Worm (Caenorhabditis elegans) whole organism, midembryonic: ENCODE measurements around the gene F32D1.11.

Source experiments
- klf-2 ChIP-seq: fragments of 200-800 bp; sonication (Bioruptor generic); conservative IDR thresholded peaks from 2 replicates; pipeline ENCODE4 v1.3.6; 2022; ENCODE audit warnings: missing genetic modification reagents, missing genetic modification characterization, missing compliant biosample characterization
- med-1 ChIP-seq: sonication (generic microtip); optimal IDR thresholded peaks from 2 replicates; lab custom pipeline; 2017; ENCODE audit warnings: missing genetic modification characterization, mild to moderate bottlenecking, missing compliant biosample characterization, antibody characterized with exemption, missing genetic modification reagents; ENCODE audit not compliant: insufficient read depth
- ztf-29 ChIP-seq: fragments of 200-800 bp; sonication (Bioruptor generic); IDR thresholded peaks from 2 replicates; pipeline ENCODE4 v1.3.6; 2022; ENCODE audit warnings: missing genetic modification reagents, missing genetic modification characterization, missing compliant biosample characterization

DNA sequence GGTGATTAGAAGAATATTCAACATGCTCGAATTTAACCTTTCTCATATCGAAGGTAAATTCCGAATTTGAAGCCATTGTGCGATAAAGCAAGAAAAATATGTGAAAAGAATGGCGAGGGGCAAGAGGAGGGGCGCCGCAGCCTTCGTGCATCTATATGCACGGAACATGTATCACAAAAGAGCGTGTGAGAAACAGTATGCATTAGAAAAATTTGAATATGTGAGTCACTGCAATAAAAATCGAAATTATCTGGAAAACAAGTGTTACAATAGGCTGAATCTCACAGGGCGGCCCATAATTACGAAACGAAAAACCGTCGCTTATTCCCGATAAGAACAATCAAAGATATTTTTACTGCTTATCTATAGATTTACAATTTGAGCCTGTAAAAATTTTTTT lies 35.5 kb upstream of the F32D1.11 start, which contains the start of gene F13A2.5:
- TF ChIP-seq ztf-29 (GFP tag; lab: Robert Waterston, UW) = no peak
- TF ChIP-seq med-1 (GFP tag; lab: Kevin White, UChicago) = no peak
- TF ChIP-seq klf-2 (GFP tag; lab: Robert Waterston, UW) = no peak
